Fruit fly (Drosophila melanogaster) whole organism, embryonic: Measurements from ENCODE around the gene CG16959.
A peak's percentile ranks its signal among the peaks of the same experiment; 100 is the strongest.

ENCODE experiments used
- Abd-B ChIP-seq: fragments of 200-800 bp; sonication (Bioruptor generic); optimal IDR thresholded peaks from 2 replicates; lab custom pipeline; 2018; ENCODE audit warnings: missing biosample characterization, mild to moderate bottlenecking, missing genetic modification characterization, moderate library complexity
- Aef1 ChIP-seq: fragments of 200-800 bp; sonication (Bioruptor generic); IDR thresholded peaks from 3 replicates; pipeline ENCODE4 v1.3.6; 2022; ENCODE audit warnings: missing biosample characterization, missing genetic modification characterization
- Atf6 ChIP-seq: fragments of 200-800 bp; sonication (Bioruptor generic); IDR thresholded peaks from 2 replicates; pipeline ENCODE4 v1.3.6; 2022; ENCODE audit warnings: missing biosample characterization, missing genetic modification characterization
- C15 ChIP-seq: fragments of 200-800 bp; sonication (Bioruptor generic); IDR thresholded peaks from 3 replicates; pipeline ENCODE4 v1.3.6; 2022; ENCODE audit warnings: missing biosample characterization, missing genetic modification characterization
- CG11398 ChIP-seq: fragments of 200-800 bp; sonication (Bioruptor generic); optimal IDR thresholded peaks from 2 replicates; lab custom pipeline; 2016; ENCODE audit warnings: missing biosample characterization, missing genetic modification characterization
- CG12942 ChIP-seq: fragments of 200-800 bp; sonication (Bioruptor generic); optimal IDR thresholded peaks from 3 replicates; lab custom pipeline; 2016; ENCODE audit warnings: missing biosample characterization, missing genetic modification characterization
- CG14050 ChIP-seq: fragments of 200-800 bp; sonication (Bioruptor generic); IDR thresholded peaks from 3 replicates; pipeline ENCODE4 v1.3.6; 2022; ENCODE audit warnings: missing biosample characterization, missing genetic modification characterization
- CG1603 ChIP-seq: fragments of 200-800 bp; sonication (Bioruptor generic); optimal IDR thresholded peaks from 2 replicates; lab custom pipeline; 2019; ENCODE audit warnings: missing biosample characterization, mild to moderate bottlenecking, missing genetic modification characterization, moderate library complexity
- CG16815 ChIP-seq: fragments of 200-800 bp; sonication (Bioruptor generic); optimal IDR thresholded peaks from 3 replicates; lab custom pipeline; 2017; ENCODE audit warnings: missing biosample characterization, mild to moderate bottlenecking, missing genetic modification characterization
- CG17568 ChIP-seq: fragments of 200-800 bp; sonication (Bioruptor generic); optimal IDR thresholded peaks from 2 replicates; lab custom pipeline; 2018; ENCODE audit warnings: missing biosample characterization, mild to moderate bottlenecking, missing genetic modification characterization, moderate library complexity
- CG18599 ChIP-seq: fragments of 200-800 bp; sonication (Bioruptor generic); optimal IDR thresholded peaks from 3 replicates; lab custom pipeline; 2017; ENCODE audit warnings: missing biosample characterization, missing genetic modification characterization, mild to moderate bottlenecking, moderate library complexity, missing genetic modification reagents
- CG2116 ChIP-seq: fragments of 200-800 bp; sonication (Bioruptor generic); optimal IDR thresholded peaks from 3 replicates; lab custom pipeline; 2018; ENCODE audit warnings: missing biosample characterization, mild to moderate bottlenecking, missing genetic modification characterization
- CG30431 ChIP-seq: fragments of 200-800 bp; sonication (Bioruptor generic); optimal IDR thresholded peaks from 2 replicates; lab custom pipeline; 2017; ENCODE audit warnings: missing biosample characterization, missing genetic modification characterization
- CG3065 ChIP-seq: fragments of 200-800 bp; sonication (Bioruptor generic); optimal IDR thresholded peaks from 2 replicates; lab custom pipeline; 2016; ENCODE audit warnings: missing biosample characterization, missing genetic modification characterization
- CG32772 ChIP-seq: fragments of 200-800 bp; sonication (Bioruptor generic); IDR thresholded peaks from 2 replicates; pipeline ENCODE4 v1.3.6; 2022; ENCODE audit warnings: missing biosample characterization, missing genetic modification characterization
- CG6683 ChIP-seq: fragments of 200-800 bp; sonication (Bioruptor generic); optimal IDR thresholded peaks from 2 replicates; lab custom pipeline; 2017; ENCODE audit warnings: missing biosample characterization, mild to moderate bottlenecking, missing genetic modification characterization, missing genetic modification reagents
- CG7963 ChIP-seq: fragments of 200-800 bp; sonication (Bioruptor generic); IDR thresholded peaks from 3 replicates; pipeline ENCODE4 v1.3.6; 2022; ENCODE audit warnings: missing biosample characterization, missing genetic modification characterization; ENCODE audit not compliant: partially characterized antibody
- CG8388 ChIP-seq: fragments of 200-800 bp; sonication (Bioruptor generic); optimal IDR thresholded peaks from 2 replicates; lab custom pipeline; 2019; ENCODE audit warnings: missing biosample characterization, mild to moderate bottlenecking, missing genetic modification characterization, moderate library complexity
- CG9876 ChIP-seq: fragments of 200-800 bp; sonication (Bioruptor generic); optimal IDR thresholded peaks from 2 replicates; lab custom pipeline; 2016; ENCODE audit warnings: missing biosample characterization, missing genetic modification characterization
- CG9932 ChIP-seq: fragments of 200-800 bp; sonication (Bioruptor generic); IDR thresholded peaks from 2 replicates; pipeline ENCODE4 v1.3.6; 2022; ENCODE audit warnings: missing biosample characterization, missing genetic modification characterization
- Deaf1 ChIP-seq: fragments of 200-800 bp; optimal IDR thresholded peaks from 3 replicates; lab custom pipeline; 2019; ENCODE audit warnings: missing biosample characterization, mild to moderate bottlenecking, missing genetic modification characterization, moderate library complexity
- E2f1 ChIP-seq: fragments of 200-800 bp; sonication (Bioruptor generic); IDR thresholded peaks from 2 replicates; pipeline ENCODE4 v1.3.6; 2022; ENCODE audit warnings: missing biosample characterization, missing genetic modification characterization
- Elba2 ChIP-seq: fragments of 200-800 bp; sonication (Bioruptor generic); optimal IDR thresholded peaks from 3 replicates; lab custom pipeline; 2016; ENCODE audit warnings: missing biosample characterization, missing genetic modification characterization
- Ets65A ChIP-seq: fragments of 200-800 bp; sonication (Bioruptor generic); peaks from one replicate; lab custom pipeline; 2016; ENCODE audit warnings: missing biosample characterization, missing genetic modification characterization
- Fer1 ChIP-seq: fragments of 200-800 bp; sonication (Bioruptor generic); optimal IDR thresholded peaks from 2 replicates; lab custom pipeline; 2017; ENCODE audit warnings: missing biosample characterization, mild to moderate bottlenecking, missing genetic modification characterization
- HLH4C ChIP-seq: fragments of 200-800 bp; sonication (Bioruptor generic); IDR thresholded peaks from 3 replicates; pipeline ENCODE4 v1.3.6; 2022; ENCODE audit warnings: missing biosample characterization, missing genetic modification characterization; ENCODE audit not compliant: partially characterized antibody
- Hsf ChIP-seq: fragments of 200-800 bp; sonication (Bioruptor generic); optimal IDR thresholded peaks from 3 replicates; lab custom pipeline; 2016; ENCODE audit warnings: missing biosample characterization, missing genetic modification characterization
- MESR4 ChIP-seq: fragments of 200-800 bp; sonication (Bioruptor generic); optimal IDR thresholded peaks from 2 replicates; lab custom pipeline; 2018; ENCODE audit warnings: missing biosample characterization, mild to moderate bottlenecking, missing genetic modification characterization, moderate library complexity
- Mad ChIP-seq: fragments of 200-800 bp; sonication (Bioruptor generic); optimal IDR thresholded peaks from 2 replicates; lab custom pipeline; 2016; ENCODE audit warnings: missing biosample characterization, missing genetic modification characterization
- ara ChIP-seq: fragments of 200-800 bp; sonication (Bioruptor generic); IDR thresholded peaks from 2 replicates; pipeline ENCODE4 v1.3.6; 2022; ENCODE audit warnings: missing biosample characterization, missing genetic modification characterization
- ase ChIP-seq: fragments of 200-800 bp; sonication (Bioruptor generic); IDR thresholded peaks from 3 replicates; pipeline ENCODE4 v1.3.6; 2022; ENCODE audit warnings: missing biosample characterization, missing genetic modification characterization
- chm ChIP-seq: fragments of 200-800 bp; sonication (Bioruptor generic); IDR thresholded peaks from 2 replicates; pipeline ENCODE4 v1.3.6; 2022; ENCODE audit warnings: missing biosample characterization, missing genetic modification characterization
- croc ChIP-seq: fragments of 200-800 bp; sonication (Bioruptor generic); conservative IDR thresholded peaks from 3 replicates; pipeline ENCODE4 v1.3.6; 2022; ENCODE audit warnings: missing biosample characterization, missing genetic modification characterization
- ewg ChIP-seq: fragments of 200-800 bp; sonication (Bioruptor generic); optimal IDR thresholded peaks from 3 replicates; lab custom pipeline; 2017; ENCODE audit warnings: mild to moderate bottlenecking, missing biosample characterization, missing genetic modification reagents, missing genetic modification characterization
- eyg ChIP-seq: fragments of 200-800 bp; sonication (Bioruptor generic); optimal IDR thresholded peaks from 3 replicates; lab custom pipeline; 2016; ENCODE audit warnings: missing biosample characterization, missing genetic modification characterization
- ham ChIP-seq: fragments of 200-800 bp; sonication (Bioruptor generic); IDR thresholded peaks from 2 replicates; pipeline ENCODE4 v1.3.6; 2022; ENCODE audit warnings: missing biosample characterization, missing genetic modification characterization
- hb ChIP-seq: fragments of 200-800 bp; sonication (Bioruptor generic); IDR thresholded peaks from 3 replicates; pipeline ENCODE4 v1.3.6; 2022; ENCODE audit warnings: missing biosample characterization, missing genetic modification characterization; ENCODE audit not compliant: partially characterized antibody
- nerfin-1 ChIP-seq: fragments of 200-800 bp; sonication (Bioruptor generic); optimal IDR thresholded peaks from 3 replicates; lab custom pipeline; 2019; ENCODE audit warnings: missing biosample characterization, mild to moderate bottlenecking, missing genetic modification characterization, moderate library complexity
- pan ChIP-seq, 4 experiments: fragments of >200 bp in 3 of 4; fragments of 200-800 bp in 1 of 4; sonication (Bioruptor generic) in 1 of 4; optimal IDR thresholded peaks in 3 of 4; IDR thresholded peaks in 1 of 4; 2 replicates each; pipeline versions ENCODE4 v1.3.6 to Lab custom; 2017 to 2022; ENCODE audit warnings: missing biosample characterization in 2 of 4, missing genetic modification characterization in 2 of 4, mixed read lengths in 1 of 4
- pita ChIP-seq: fragments of 200-800 bp; sonication (Bioruptor generic); optimal IDR thresholded peaks from 2 replicates; lab custom pipeline; 2017; ENCODE audit warnings: missing biosample characterization, mild to moderate bottlenecking, missing genetic modification characterization
- pzg ChIP-seq: fragments of 200-800 bp; sonication (Bioruptor generic); optimal IDR thresholded peaks from 3 replicates; lab custom pipeline; 2018; ENCODE audit warnings: missing biosample characterization, mild to moderate bottlenecking, missing genetic modification characterization, moderate library complexity
- salm ChIP-seq: fragments of 200-800 bp; sonication (Bioruptor generic); optimal IDR thresholded peaks from 2 replicates; lab custom pipeline; 2018; ENCODE audit warnings: missing biosample characterization, mild to moderate bottlenecking, missing genetic modification characterization
- sd ChIP-seq: fragments of 200-800 bp; sonication (Bioruptor generic); optimal IDR thresholded peaks from 3 replicates; lab custom pipeline; 2018; ENCODE audit warnings: missing biosample characterization, mild to moderate bottlenecking, missing genetic modification characterization, moderate library complexity

Gene CG16959

DNA sequence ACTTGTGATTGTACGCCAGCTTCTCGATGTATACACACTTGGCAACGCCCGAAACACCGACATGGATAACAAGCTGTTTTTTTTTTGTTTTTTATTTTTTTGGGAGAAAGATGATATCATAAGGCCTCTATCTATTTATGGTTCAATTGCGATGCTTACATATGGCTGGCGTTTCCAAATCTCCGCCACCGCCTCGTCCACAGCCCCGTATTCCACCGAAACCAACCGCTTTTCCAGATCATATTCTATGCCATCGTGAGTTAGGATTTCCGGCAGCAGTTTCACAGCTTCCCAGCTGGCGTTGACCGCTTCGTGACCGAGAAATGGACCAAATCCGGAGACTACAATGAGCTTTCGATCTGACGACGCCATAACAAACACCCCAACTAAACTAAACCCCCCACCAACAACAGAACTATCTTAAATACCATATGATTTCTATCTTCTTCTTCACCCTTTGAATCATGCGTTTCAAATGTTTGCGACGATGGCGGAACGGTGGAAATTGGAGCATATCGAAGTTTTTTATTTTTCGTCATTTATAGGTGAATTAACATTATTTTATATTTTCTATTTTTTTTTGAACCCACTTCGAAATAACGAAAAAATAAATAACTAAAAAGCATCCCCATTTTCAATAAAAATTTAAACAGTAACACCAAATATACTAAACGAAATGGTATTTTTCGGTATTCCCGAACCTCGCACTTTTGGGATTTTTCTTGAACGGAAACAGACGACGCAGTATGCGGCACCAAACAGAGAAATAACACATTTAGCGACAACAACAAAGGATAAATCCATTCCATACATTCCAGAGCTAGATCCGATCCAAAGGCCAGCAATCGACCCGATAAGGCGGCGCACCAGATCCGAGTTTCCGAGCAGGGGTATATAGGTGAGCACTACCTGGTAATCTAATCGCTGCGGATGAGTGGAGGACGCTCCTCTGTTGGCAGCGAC, 18.8 kb upstream of the CG16959 start, which contains the start of the genes CG32147 and Pex3 (continued):
- TF ChIP-seq CG12942 (GFP tag; lab: Kevin White, UChicago) (no peak), pan (optimal IDR thresholded peaks at IDR 0.05; lab: Kevin White, UChicago) (no peak), pan (GFP tag; optimal IDR thresholded peaks at IDR 0.05 in 1 of 2, IDR thresholded peaks at IDR 0.05 in 1 of 2) (no peak), Hsf (no peak), Deaf1 (tag; lab: Kevin White, UChicago) (peak; percentile 32), Atf6 (GFP tag; lab: Robert Waterston, UW) (no peak), CG18599 (no peak), CG30431 (GFP tag; lab: Kevin White, UChicago) (no peak), chm (no peak), CG7963 (no peak), Mad (no peak), ase (GFP tag; lab: Robert Waterston, UW) (no peak), Elba2 (GFP tag; lab: Kevin White, UChicago) (no peak), ewg (GFP tag; lab: Kevin White, UChicago) (peak; percentile 4), CG17568 (GFP tag; lab: Kevin White, UChicago) (no peak), CG8388 (no peak), Fer1 (GFP tag; lab: Kevin White, UChicago) (no peak), Abd-B (GFP tag; lab: Kevin White, UChicago) (no peak), CG32772 (GFP tag; lab: Robert Waterston, UW) (no peak), eyg (no peak), CG9932 (no peak), nerfin-1 (tag; lab: Kevin White, UChicago) (peak; percentile 3), sd (tag; lab: Kevin White, UChicago) (peak; percentile 83), ara (GFP tag; lab: Robert Waterston, UW) (no peak), pita (GFP tag; lab: Kevin White, UChicago) (no peak), ham (GFP tag; lab: Robert Waterston, UW) (no peak), Aef1 (GFP tag; lab: Robert Waterston, UW) (no peak), CG14050 (GFP tag; lab: Robert Waterston, UW) (no peak), CG16815 (no peak), E2f1 (GFP tag; lab: Robert Waterston, UW) (no peak), CG6683 (GFP tag; lab: Kevin White, UChicago) (no peak), CG2116 (GFP tag; lab: Kevin White, UChicago) (peak; percentile 58), HLH4C (GFP tag; lab: Robert Waterston, UW) (no peak), Ets65A (GFP tag; lab: Kevin White, UChicago) (no peak), CG11398 (GFP tag; lab: Kevin White, UChicago) (no peak), MESR4 (GFP tag; lab: Kevin White, UChicago) (peak; percentile 82), C15 (GFP tag; lab: Robert Waterston, UW) (no peak), hb (GFP tag; lab: Robert Waterston, UW) (0 out of 3 replicates have a peak, but pooled peaks have one; percentile 12), croc (no peak), CG9876 (GFP tag; lab: Kevin White, UChicago) (no peak), CG1603 (tag; lab: Kevin White, UChicago) (peak; percentile 89), salm (tag; lab: Kevin White, UChicago) (no peak), pzg (GFP tag; lab: Kevin White, UChicago) (peak; percentile 70), CG3065 (GFP tag; lab: Kevin White, UChicago) (no peak)
